Fruit fly (Drosophila melanogaster) S2 (cell line): ENCODE results near the gene otu.

Source experiments
- CG8478 ChIP-seq: fragments of >200 bp; optimal IDR thresholded peaks from 2 replicates; lab custom pipeline; 2018
- CTCF ChIP-seq, 2 experiments: fragments of >200 bp; optimal IDR thresholded peaks; 2 replicates each; lab custom pipeline; 2018

DNA sequence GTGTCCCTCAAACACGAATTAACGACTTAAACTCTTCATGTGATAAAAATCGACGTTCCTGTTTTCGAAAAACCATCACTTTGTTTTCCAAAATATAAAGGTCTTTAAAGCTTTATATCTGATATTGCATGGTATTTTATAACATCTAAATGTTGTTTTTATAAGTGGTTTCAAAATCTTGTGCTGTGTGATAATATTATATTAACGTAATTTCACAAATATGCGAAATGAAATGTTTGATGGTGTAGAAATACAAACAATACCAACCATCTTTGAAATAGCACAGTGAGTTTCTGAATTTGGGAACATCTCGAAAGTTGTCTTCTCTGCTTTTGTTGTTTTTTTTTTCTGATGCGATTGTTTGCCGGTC, 1.6 kb upstream of the otu start:
- TF ChIP-seq CTCF (optimal IDR thresholded peaks at IDR 0.05; lab: Kevin White, UChicago) (no peak), CG8478 (no peak)
